Fruit fly (Drosophila melanogaster): ENCODE results near the gene Pitslre.

DNA sequence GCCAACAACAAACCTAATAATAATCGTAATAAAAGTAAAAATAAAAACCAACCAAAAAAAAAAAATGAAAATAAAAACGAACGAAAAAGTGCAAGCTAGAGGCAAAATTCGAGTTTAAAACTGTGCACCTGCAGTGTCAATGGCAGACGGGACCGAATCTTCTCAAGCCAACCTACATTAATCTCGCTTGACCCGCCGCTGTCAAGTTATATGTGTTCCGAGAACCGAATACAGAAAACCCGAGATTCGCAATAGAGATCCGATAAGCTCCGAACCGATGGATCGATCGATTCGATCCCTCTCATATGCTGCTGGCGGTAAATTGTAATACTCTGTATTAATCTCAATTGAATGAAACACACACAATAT is 1.3 kb downstream of the Pitslre start:
- TF ChIP-seq CG10274 (GFP tag; optimal IDR thresholded peaks at IDR 0.05) = no peak
- no peak for TF ChIP-seq mam (GFP tag; optimal IDR thresholded peaks at IDR 0.05)
- TF ChIP-seq bowl (GFP tag; IDR thresholded peaks at IDR 0.05) = no peak
- TF ChIP-seq pita (GFP tag; optimal IDR thresholded peaks at IDR 0.05) = no peak
- TF ChIP-seq Rfx (GFP tag; IDR thresholded peaks at IDR 0.05) = no peak

All from whole organism, embryonic.